Fruit fly (Drosophila melanogaster) S2 (cell line): ENCODE results near the gene CG34316.

Experiments used
- CG8478 ChIP-seq: fragments of >200 bp; optimal IDR thresholded peaks from 2 replicates; lab custom pipeline; 2018
- CTCF ChIP-seq, 2 experiments: fragments of >200 bp; optimal IDR thresholded peaks; 2 replicates each; lab custom pipeline; 2018

- TF ChIP-seq CTCF (optimal IDR thresholded peaks at IDR 0.05; lab: Kevin White, UChicago) (no peak), CG8478 (no peak)
These were observed 18.7 kb downstream of the CG34316 start, which contains the start of gene Amt for dm6 chr3R:15249037-15249436.
